Fruit fly (Drosophila melanogaster) whole organism, adult: Measurements from ENCODE around the gene CG7330.

Experiments
- CG11617 ChIP-seq: fragments of 200-800 bp; sonication (Bioruptor generic); optimal IDR thresholded peaks from 2 replicates; lab custom pipeline; 2017; ENCODE audit warnings: mild to moderate bottlenecking, missing biosample characterization, missing genetic modification reagents, missing genetic modification characterization
- CG12768 ChIP-seq: fragments of 200-800 bp; sonication (Bioruptor generic); optimal IDR thresholded peaks from 2 replicates; lab custom pipeline; 2017; ENCODE audit warnings: missing biosample characterization, missing genetic modification characterization, mild to moderate bottlenecking, moderate library complexity, missing genetic modification reagents
- CG14711 ChIP-seq: fragments of 200-800 bp; sonication (Bioruptor generic); optimal IDR thresholded peaks from 2 replicates; lab custom pipeline; 2018; ENCODE audit warnings: missing biosample characterization, mild to moderate bottlenecking, missing genetic modification characterization, moderate library complexity
- CG1620 ChIP-seq: fragments of 200-800 bp; sonication (Bioruptor generic); optimal IDR thresholded peaks from 2 replicates; lab custom pipeline; 2016; ENCODE audit warnings: missing biosample characterization, missing genetic modification characterization
- CG33017 ChIP-seq: fragments of 200-800 bp; sonication (Bioruptor generic); optimal IDR thresholded peaks from 2 replicates; lab custom pipeline; 2018; ENCODE audit warnings: missing biosample characterization, mild to moderate bottlenecking, missing genetic modification characterization, moderate library complexity
- CG5204 ChIP-seq: fragments of 200-800 bp; sonication (Bioruptor generic); optimal IDR thresholded peaks from 2 replicates; lab custom pipeline; 2016; ENCODE audit warnings: missing biosample characterization, missing genetic modification characterization
- CG7045 ChIP-seq: fragments of 200-800 bp; sonication (Bioruptor generic); optimal IDR thresholded peaks from 2 replicates; lab custom pipeline; 2017; ENCODE audit warnings: missing biosample characterization, mild to moderate bottlenecking, missing genetic modification characterization
- CG7101 ChIP-seq: fragments of 200-800 bp; sonication (Bioruptor generic); optimal IDR thresholded peaks from 2 replicates; lab custom pipeline; 2018; ENCODE audit warnings: missing biosample characterization, mild to moderate bottlenecking, missing genetic modification characterization, moderate library complexity
- Clk ChIP-seq: fragments of 200-800 bp; sonication (Bioruptor generic); optimal IDR thresholded peaks from 2 replicates; lab custom pipeline; 2017; ENCODE audit warnings: missing biosample characterization, missing genetic modification characterization
- Crg-1 ChIP-seq: fragments of 200-800 bp; sonication (Bioruptor generic); optimal IDR thresholded peaks from 2 replicates; lab custom pipeline; 2016; ENCODE audit warnings: missing biosample characterization, missing genetic modification characterization
- Hr96 ChIP-seq: fragments of 200-800 bp; sonication (Bioruptor generic); optimal IDR thresholded peaks from 2 replicates; lab custom pipeline; 2016; ENCODE audit warnings: missing biosample characterization, missing genetic modification characterization
- Mnt ChIP-seq: fragments of 200-800 bp; sonication (Bioruptor generic); optimal IDR thresholded peaks from 2 replicates; lab custom pipeline; 2016; ENCODE audit warnings: missing biosample characterization, mild to moderate bottlenecking, missing genetic modification characterization
- bab1 ChIP-seq: fragments of 200-800 bp; sonication (Bioruptor generic); optimal IDR thresholded peaks from 3 replicates; lab custom pipeline; 2019; ENCODE audit warnings: missing biosample characterization, mild to moderate bottlenecking, missing genetic modification characterization, moderate library complexity
- cic ChIP-seq: fragments of 200-800 bp; sonication (Bioruptor generic); optimal IDR thresholded peaks from 2 replicates; lab custom pipeline; 2017; ENCODE audit warnings: missing biosample characterization, mild to moderate bottlenecking, missing genetic modification characterization, moderate library complexity
- cnc ChIP-seq, 2 experiments: fragments of >200 bp; optimal IDR thresholded peaks; 2 replicates each; lab custom pipeline; 2017
- kay ChIP-seq: fragments of 200-800 bp; sonication (Bioruptor generic); peaks from one replicate; lab custom pipeline; 2016; ENCODE audit warnings: missing biosample characterization, missing genetic modification characterization, borderline replicate concordance
- ovo ChIP-seq: fragments of 200-800 bp; sonication (Bioruptor generic); optimal IDR thresholded peaks from 2 replicates; lab custom pipeline; 2016; ENCODE audit warnings: missing biosample characterization, missing genetic modification characterization
- pad ChIP-seq: fragments of 200-800 bp; sonication (Bioruptor generic); optimal IDR thresholded peaks from 3 replicates; lab custom pipeline; 2017; ENCODE audit warnings: missing biosample characterization, missing genetic modification characterization, mild to moderate bottlenecking, moderate library complexity, missing genetic modification reagents
- tj ChIP-seq: fragments of 200-800 bp; sonication (Bioruptor generic); optimal IDR thresholded peaks from 3 replicates; lab custom pipeline; 2017; ENCODE audit warnings: missing biosample characterization, mild to moderate bottlenecking, missing genetic modification characterization, moderate library complexity
- toe ChIP-seq: fragments of 200-800 bp; sonication (Bioruptor generic); optimal IDR thresholded peaks from 2 replicates; lab custom pipeline; 2016; ENCODE audit warnings: missing biosample characterization, missing genetic modification characterization

Gene CG7330

dm6 chr3L:18191555-18192135 lies 42.9 kb downstream of the CG7330 start:
- TF ChIP-seq bab1 (GFP tag; lab: Kevin White, UChicago), result no peak
- no peak for TF ChIP-seq CG12768 (GFP tag; lab: Kevin White, UChicago)
- TF ChIP-seq Clk (GFP tag; lab: Kevin White, UChicago), result no peak
- TF ChIP-seq CG11617 (GFP tag; lab: Kevin White, UChicago), result no peak
- TF ChIP-seq cnc (optimal IDR thresholded peaks at IDR 0.05; lab: Kevin White, UChicago), result no peak
- TF ChIP-seq tj (GFP tag; lab: Kevin White, UChicago), result no peak
- no peak for TF ChIP-seq CG7045 (GFP tag; lab: Kevin White, UChicago)
- TF ChIP-seq Crg-1 (GFP tag; lab: Kevin White, UChicago), result no peak
- TF ChIP-seq kay, result no peak
- TF ChIP-seq ovo, result no peak
- no peak for TF ChIP-seq cic (GFP tag; lab: Kevin White, UChicago)
- no peak for TF ChIP-seq CG14711 (tag; lab: Kevin White, UChicago)
- TF ChIP-seq toe, result no peak
- no peak for TF ChIP-seq CG7101 (tag; lab: Kevin White, UChicago)
- no peak for TF ChIP-seq CG1620

- TF ChIP-seq Mnt (no peak), CG11617 (GFP tag; lab: Kevin White, UChicago) (peak; percentile 17), pad (GFP tag; lab: Kevin White, UChicago) (peak; percentile 13), kay (no peak), CG7101 (tag; lab: Kevin White, UChicago) (peak; percentile 67), CG12768 (GFP tag; lab: Kevin White, UChicago) (no peak), cnc (optimal IDR thresholded peaks at IDR 0.05; lab: Kevin White, UChicago) (no peak), CG5204 (no peak), ovo (no peak), CG7045 (GFP tag; lab: Kevin White, UChicago) (no peak), bab1 (GFP tag; lab: Kevin White, UChicago) (peak; percentile 1), Clk (GFP tag; lab: Kevin White, UChicago) (no peak), CG33017 (tag; lab: Kevin White, UChicago) (no peak), cic (GFP tag; lab: Kevin White, UChicago) (no peak), CG14711 (tag; lab: Kevin White, UChicago) (peak; percentile 45), tj (GFP tag; lab: Kevin White, UChicago) (peak; percentile 27)
Observed at dm6 chr3L:18192858-18193478, 44.2 kb downstream of the CG7330 start.

- no peak for TF ChIP-seq CG12768 (GFP tag; lab: Kevin White, UChicago)
- no peak for TF ChIP-seq Clk (GFP tag; lab: Kevin White, UChicago)
- TF ChIP-seq CG1620, result no peak
- TF ChIP-seq CG5204, result no peak
- no peak for TF ChIP-seq Mnt
- no peak for TF ChIP-seq cic (GFP tag; lab: Kevin White, UChicago)
- no peak for TF ChIP-seq ovo
- TF ChIP-seq toe, result no peak
- TF ChIP-seq Hr96 (GFP tag; lab: Kevin White, UChicago), result no peak
- TF ChIP-seq CG14711 (tag; lab: Kevin White, UChicago), result no peak
- TF ChIP-seq CG33017 (tag; lab: Kevin White, UChicago), result no peak
Observed at dm6 chr3L:18193642-18194041, 44.9 kb downstream of the CG7330 start.

- TF ChIP-seq Mnt (no peak), tj (GFP tag; lab: Kevin White, UChicago) (peak; percentile 2)
Observed at dm6 chr3L:18194323-18194996, 45.7 kb downstream of the CG7330 start.

dm6 chr3L:18194998-18195604 lies 46.4 kb downstream of the CG7330 start:
- TF ChIP-seq CG5204 (no peak), CG11617 (GFP tag; lab: Kevin White, UChicago) (no peak), tj (GFP tag; lab: Kevin White, UChicago) (no peak), ovo (no peak), toe (no peak), kay (no peak), CG14711 (tag; lab: Kevin White, UChicago) (no peak), CG1620 (no peak), Crg-1 (GFP tag; lab: Kevin White, UChicago) (no peak), CG12768 (GFP tag; lab: Kevin White, UChicago) (no peak), pad (GFP tag; lab: Kevin White, UChicago) (no peak), Clk (GFP tag; lab: Kevin White, UChicago) (no peak), Hr96 (GFP tag; lab: Kevin White, UChicago) (no peak), CG7045 (GFP tag; lab: Kevin White, UChicago) (no peak), bab1 (GFP tag; lab: Kevin White, UChicago) (no peak), CG33017 (tag; lab: Kevin White, UChicago) (no peak), CG7101 (tag; lab: Kevin White, UChicago) (no peak), Mnt (no peak)

- TF ChIP-seq tj (GFP tag; lab: Kevin White, UChicago), result peak; percentile 3
- no peak for TF ChIP-seq CG7101 (tag; lab: Kevin White, UChicago)
- TF ChIP-seq bab1 (GFP tag; lab: Kevin White, UChicago), result no peak
Observed at dm6 chr3L:18198165-18198564, 49.4 kb downstream of the CG7330 start.
